Worm (Caenorhabditis elegans): ENCODE results near the gene F55G7.4.

ce11 chrX:11924158-11924557 is 3.5 kb upstream of the F55G7.4 start, which contains the start of gene F55G7.1:
- TF ChIP-seq him-1 (tag; optimal IDR thresholded peaks at IDR 0.05) = no peak
- TF ChIP-seq dao-5 (tag; optimal IDR thresholded peaks at IDR 0.05) = no peak

Measured in whole organism, L4/young adult.